Fruit fly (Drosophila melanogaster) whole organism, prepupa: ENCODE data around the gene CG32170.
A peak's percentile ranks its signal among the peaks of the same experiment; 100 is the strongest.

Experiments
- Blimp-1 ChIP-seq: fragments of 200-800 bp; sonication (Bioruptor generic); optimal IDR thresholded peaks from 3 replicates; lab custom pipeline; 2017; ENCODE audit warnings: missing biosample characterization, missing genetic modification characterization, mild to moderate bottlenecking, moderate library complexity, missing genetic modification reagents
- CG10631 ChIP-seq: fragments of 200-800 bp; sonication (Bioruptor generic); optimal IDR thresholded peaks from 2 replicates; lab custom pipeline; 2016; ENCODE audit warnings: missing biosample characterization, missing genetic modification characterization
- CG11294 ChIP-seq: fragments of 200-800 bp; sonication (Bioruptor generic); IDR thresholded peaks from 2 replicates; pipeline ENCODE4 v1.3.6; 2022; ENCODE audit warnings: missing biosample characterization, missing genetic modification characterization
- CG11762 ChIP-seq: fragments of 200-800 bp; sonication (Bioruptor generic); optimal IDR thresholded peaks from 3 replicates; lab custom pipeline; 2016; ENCODE audit warnings: missing biosample characterization, missing genetic modification characterization; ENCODE audit not compliant: insufficient read depth
- CG11902 ChIP-seq: fragments of 200-800 bp; sonication (Bioruptor generic); optimal IDR thresholded peaks from 3 replicates; lab custom pipeline; 2016; ENCODE audit warnings: missing biosample characterization, missing genetic modification characterization
- CG15336 ChIP-seq: fragments of 200-800 bp; sonication (Bioruptor generic); IDR thresholded peaks from 2 replicates; pipeline ENCODE4 v1.3.6; 2022; ENCODE audit warnings: missing biosample characterization, missing genetic modification characterization
- CG16779 ChIP-seq: fragments of 200-800 bp; sonication (Bioruptor generic); optimal IDR thresholded peaks from 3 replicates; lab custom pipeline; 2017; ENCODE audit warnings: missing biosample characterization, mild to moderate bottlenecking, missing genetic modification characterization
- CG31627 ChIP-seq: fragments of 200-800 bp; sonication (Bioruptor generic); optimal IDR thresholded peaks from 3 replicates; lab custom pipeline; 2016; ENCODE audit warnings: missing biosample characterization, missing genetic modification characterization
- CG34406 ChIP-seq: fragments of 200-800 bp; sonication (Bioruptor generic); optimal IDR thresholded peaks from 3 replicates; lab custom pipeline; 2016; ENCODE audit warnings: missing biosample characterization, missing genetic modification characterization
- CG3919 ChIP-seq: fragments of 200-800 bp; sonication (Bioruptor generic); optimal IDR thresholded peaks from 3 replicates; lab custom pipeline; 2016; ENCODE audit warnings: missing biosample characterization, missing genetic modification characterization
- CG4318 ChIP-seq: fragments of 200-800 bp; sonication (Bioruptor generic); optimal IDR thresholded peaks from 3 replicates; lab custom pipeline; 2017; ENCODE audit warnings: missing biosample characterization, mild to moderate bottlenecking, missing genetic modification characterization
- CG6163 ChIP-seq: fragments of 200-800 bp; sonication (Bioruptor generic); IDR thresholded peaks from 3 replicates; pipeline ENCODE4 v1.3.6; 2022; ENCODE audit warnings: missing biosample characterization, missing genetic modification characterization
- CG6792 ChIP-seq: fragments of 200-800 bp; sonication (Bioruptor generic); optimal IDR thresholded peaks from 3 replicates; lab custom pipeline; 2016; ENCODE audit warnings: missing biosample characterization, missing genetic modification characterization
- CG6808 ChIP-seq: fragments of 200-800 bp; sonication (Bioruptor generic); optimal IDR thresholded peaks from 3 replicates; lab custom pipeline; 2017; ENCODE audit warnings: missing biosample characterization, missing genetic modification characterization, mild to moderate bottlenecking, moderate library complexity, missing genetic modification reagents
- CG8119 ChIP-seq: fragments of 200-800 bp; sonication (Bioruptor generic); IDR thresholded peaks from 3 replicates; pipeline ENCODE4 v1.3.6; 2022; ENCODE audit warnings: missing biosample characterization, missing genetic modification characterization
- Eip75B ChIP-seq: fragments of 200-800 bp; sonication (Bioruptor generic); optimal IDR thresholded peaks from 3 replicates; lab custom pipeline; 2016; ENCODE audit warnings: missing biosample characterization, missing genetic modification characterization
- Eip78C ChIP-seq: fragments of 200-800 bp; sonication (Bioruptor generic); peaks from one replicate; lab custom pipeline; 2016; ENCODE audit warnings: missing biosample characterization, missing genetic modification characterization
- Ets21C ChIP-seq: fragments of 200-800 bp; sonication (Bioruptor generic); optimal IDR thresholded peaks from 3 replicates; lab custom pipeline; 2016; ENCODE audit warnings: missing biosample characterization, missing genetic modification characterization
- Ets96B ChIP-seq: fragments of 200-800 bp; optimal IDR thresholded peaks from 2 replicates; lab custom pipeline; 2019; ENCODE audit warnings: missing biosample characterization, mild to moderate bottlenecking, missing genetic modification characterization, moderate library complexity
- Gug ChIP-seq: fragments of 200-800 bp; sonication (Bioruptor generic); IDR thresholded peaks from 2 replicates; pipeline ENCODE4 v1.3.6; 2022; ENCODE audit warnings: missing biosample characterization, missing genetic modification characterization
- Hr39 ChIP-seq: fragments of 200-800 bp; sonication (Bioruptor generic); optimal IDR thresholded peaks from 2 replicates; lab custom pipeline; 2016; ENCODE audit warnings: missing biosample characterization, missing genetic modification characterization
- Hr4 ChIP-seq: fragments of 200-800 bp; sonication (Bioruptor generic); optimal IDR thresholded peaks from 3 replicates; lab custom pipeline; 2016; ENCODE audit warnings: missing biosample characterization, missing genetic modification characterization
- Lpt ChIP-seq: fragments of 200-800 bp; sonication (Bioruptor generic); optimal IDR thresholded peaks from 3 replicates; lab custom pipeline; 2016; ENCODE audit warnings: missing biosample characterization, missing genetic modification characterization
- Met ChIP-seq: fragments of 200-800 bp; sonication (Bioruptor generic); optimal IDR thresholded peaks from 3 replicates; lab custom pipeline; 2016; ENCODE audit warnings: missing biosample characterization, missing genetic modification characterization
- OdsH ChIP-seq: fragments of 200-800 bp; sonication (Bioruptor generic); optimal IDR thresholded peaks from 3 replicates; lab custom pipeline; 2016; ENCODE audit warnings: missing biosample characterization, missing genetic modification characterization
- Sox14 ChIP-seq: fragments of 200-800 bp; sonication (Bioruptor generic); optimal IDR thresholded peaks from 3 replicates; lab custom pipeline; 2016; ENCODE audit warnings: missing biosample characterization, missing genetic modification characterization
- Sox15 ChIP-seq: fragments of 200-800 bp; sonication (Bioruptor generic); optimal IDR thresholded peaks from 3 replicates; lab custom pipeline; 2016; ENCODE audit warnings: missing biosample characterization, missing genetic modification characterization
- acj6 ChIP-seq: fragments of 200-800 bp; sonication (Bioruptor generic); optimal IDR thresholded peaks from 3 replicates; lab custom pipeline; 2016; ENCODE audit warnings: missing biosample characterization, missing genetic modification characterization
- dac ChIP-seq: fragments of 200-800 bp; sonication (Bioruptor generic); optimal IDR thresholded peaks from 2 replicates; lab custom pipeline; 2017; ENCODE audit warnings: missing biosample characterization, mild to moderate bottlenecking, missing genetic modification characterization
- dsx ChIP-seq: fragments of 200-800 bp; optimal IDR thresholded peaks from 3 replicates; lab custom pipeline; 2019; ENCODE audit warnings: missing biosample characterization, mild to moderate bottlenecking, missing genetic modification characterization, moderate library complexity; ENCODE audit not compliant: poor library complexity, severe bottlenecking
- eg ChIP-seq: fragments of 200-800 bp; sonication (Bioruptor generic); IDR thresholded peaks from 3 replicates; pipeline ENCODE4 v1.3.6; 2022; ENCODE audit warnings: missing biosample characterization, missing genetic modification characterization
- esn ChIP-seq: fragments of 200-800 bp; sonication (Bioruptor generic); optimal IDR thresholded peaks from 2 replicates; lab custom pipeline; 2016; ENCODE audit warnings: missing biosample characterization, mild to moderate bottlenecking, missing genetic modification characterization, moderate library complexity
- fd59A ChIP-seq: fragments of 200-800 bp; sonication (Bioruptor generic); optimal IDR thresholded peaks from 2 replicates; lab custom pipeline; 2017; ENCODE audit warnings: missing biosample characterization, mild to moderate bottlenecking, missing genetic modification characterization, missing genetic modification reagents
- fd85E ChIP-seq: fragments of 200-800 bp; sonication (Bioruptor generic); optimal IDR thresholded peaks from 3 replicates; lab custom pipeline; 2016; ENCODE audit warnings: missing biosample characterization, missing genetic modification characterization
- fkh ChIP-seq: fragments of 200-800 bp; sonication (Bioruptor generic); optimal IDR thresholded peaks from 3 replicates; lab custom pipeline; 2017; ENCODE audit warnings: missing biosample characterization, mild to moderate bottlenecking, missing genetic modification characterization, moderate library complexity
- lz ChIP-seq: fragments of 200-800 bp; sonication (Bioruptor generic); optimal IDR thresholded peaks from 3 replicates; lab custom pipeline; 2016; ENCODE audit warnings: missing biosample characterization, missing genetic modification characterization
- salr ChIP-seq, 2 experiments: fragments of 200-800 bp; sonication (Bioruptor generic); optimal IDR thresholded peaks; 3 replicates each; lab custom pipeline; 2016 to 2018; ENCODE audit warnings: missing biosample characterization in 2 of 2, missing genetic modification characterization in 2 of 2, mild to moderate bottlenecking in 1 of 2
- svp ChIP-seq: fragments of 200-800 bp; sonication (Bioruptor generic); peaks from one replicate; lab custom pipeline; 2016; ENCODE audit warnings: missing biosample characterization, missing genetic modification characterization
- topi ChIP-seq: fragments of 200-800 bp; sonication (Bioruptor generic); optimal IDR thresholded peaks from 3 replicates; lab custom pipeline; 2016; ENCODE audit warnings: missing biosample characterization, missing genetic modification characterization
- vri ChIP-seq: fragments of 200-800 bp; sonication (Bioruptor generic); optimal IDR thresholded peaks from 3 replicates; lab custom pipeline; 2016; ENCODE audit warnings: missing biosample characterization, mild to moderate bottlenecking, missing genetic modification characterization

Gene CG32170

dm6 chr3L:16860322-16860721, 16.8 kb upstream of the CG32170 start, which contains the start of gene CG13029:
Gene CG13029 (plus strand): TSS chr3L:16860622.
- TF ChIP-seq salr (GFP tag; optimal IDR thresholded peaks at IDR 0.05; lab: Kevin White, UChicago) = no peak
- no peak for TF ChIP-seq topi (GFP tag; lab: Kevin White, UChicago)
- TF ChIP-seq fd59A (GFP tag; lab: Kevin White, UChicago) = no peak
- TF ChIP-seq CG11294 (GFP tag; lab: Robert Waterston, UW) = no peak
- no peak for TF ChIP-seq CG11762
- no peak for TF ChIP-seq Eip75B
- TF ChIP-seq CG6163 (GFP tag; lab: Robert Waterston, UW) = no peak
- no peak for TF ChIP-seq Met (GFP tag; lab: Kevin White, UChicago)
- no peak for TF ChIP-seq acj6 (GFP tag; lab: Kevin White, UChicago)
- TF ChIP-seq vri (GFP tag; lab: Kevin White, UChicago) = no peak
- TF ChIP-seq CG34406 (GFP tag; lab: Kevin White, UChicago) = no peak
- TF ChIP-seq Ets96B (tag; lab: Kevin White, UChicago) = no peak
- TF ChIP-seq Gug (GFP tag; lab: Robert Waterston, UW) = no peak
- no peak for TF ChIP-seq CG31627 (GFP tag; lab: Kevin White, UChicago)

dm6 chr3L:16860879-16861278, 16.2 kb upstream of the CG32170 start:
- TF ChIP-seq CG6792 (GFP tag; lab: Kevin White, UChicago) (no peak), CG6808 (no peak), Ets21C (GFP tag; lab: Kevin White, UChicago) (no peak), CG11902 (GFP tag; lab: Kevin White, UChicago) (no peak), fd85E (GFP tag; lab: Kevin White, UChicago) (no peak), CG16779 (tag; lab: Kevin White, UChicago) (no peak), lz (no peak), Eip78C (GFP tag; lab: Kevin White, UChicago) (no peak), CG34406 (GFP tag; lab: Kevin White, UChicago) (no peak), eg (GFP tag; lab: Robert Waterston, UW) (no peak), esn (GFP tag; lab: Kevin White, UChicago) (no peak), Hr39 (GFP tag; lab: Kevin White, UChicago) (no peak)

- TF ChIP-seq CG6792 (GFP tag; lab: Kevin White, UChicago) (no peak), OdsH (GFP tag; lab: Kevin White, UChicago) (no peak), CG31627 (GFP tag; lab: Kevin White, UChicago) (no peak), dsx (no peak), Met (GFP tag; lab: Kevin White, UChicago) (no peak), topi (GFP tag; lab: Kevin White, UChicago) (no peak)
Measured at dm6 chr3L:16862284-16862683, 14.8 kb upstream of the CG32170 start, which contains the start of gene Rh4. Gene Rh4 (minus strand): TSS chr3L:16862517.

dm6 chr3L:16862958-16863357, 14.2 kb upstream of the CG32170 start, which contains the start of gene CG9951:
Gene CG9951 (plus strand): TSS chr3L:16863164.
- TF ChIP-seq CG4318 (GFP tag; lab: Kevin White, UChicago) (no peak), svp (GFP tag; lab: Kevin White, UChicago) (no peak), fkh (GFP tag; lab: Kevin White, UChicago) (peak; percentile 38)

- TF ChIP-seq CG16779 (tag; lab: Kevin White, UChicago) = no peak
- no peak for TF ChIP-seq dac (GFP tag; lab: Kevin White, UChicago)
- TF ChIP-seq Blimp-1 (GFP tag; lab: Kevin White, UChicago) = peak; percentile 12
- no peak for TF ChIP-seq CG10631
- no peak for TF ChIP-seq CG3919 (GFP tag; lab: Kevin White, UChicago)
- TF ChIP-seq topi (GFP tag; lab: Kevin White, UChicago) = no peak
- no peak for TF ChIP-seq CG11762
- peak; percentile 5 for TF ChIP-seq Lpt (GFP tag; lab: Kevin White, UChicago)
- TF ChIP-seq svp (GFP tag; lab: Kevin White, UChicago) = no peak
- 0 out of 3 replicates have a peak, but pooled peaks have one; percentile 9 for TF ChIP-seq eg (GFP tag; lab: Robert Waterston, UW)
- no peak for TF ChIP-seq fd85E (GFP tag; lab: Kevin White, UChicago)
- TF ChIP-seq Sox14 (GFP tag; lab: Kevin White, UChicago) = no peak
- TF ChIP-seq Hr4 (GFP tag; lab: Kevin White, UChicago) = no peak
- TF ChIP-seq CG8119 = no peak
- TF ChIP-seq CG6163 (GFP tag; lab: Robert Waterston, UW) = peak; percentile 19; the same call in 1 of the 3 replicates
- TF ChIP-seq salr (GFP tag; optimal IDR thresholded peaks at IDR 0.05; lab: Kevin White, UChicago) = no peak
- TF ChIP-seq esn (GFP tag; lab: Kevin White, UChicago) = peak; percentile 30
- no peak for TF ChIP-seq fd59A (GFP tag; lab: Kevin White, UChicago)
- TF ChIP-seq Sox15 (GFP tag; lab: Kevin White, UChicago) = no peak
- TF ChIP-seq CG4318 (GFP tag; lab: Kevin White, UChicago) = no peak
- 0 out of 2 replicates have a peak, but pooled peaks have one; percentile 33 for TF ChIP-seq CG15336 (GFP tag; lab: Robert Waterston, UW)
- no peak for TF ChIP-seq lz
- no peak for TF ChIP-seq Eip75B
Measured at dm6 chr3L:16865123-16865831, 11.8 kb upstream of the CG32170 start, which contains the start of gene Lmpt. Gene Lmpt (plus strand): TSS chr3L:16865295.
